Worm (Caenorhabditis elegans): ENCODE measurements around the gene Y57G11C.30.

DNA sequence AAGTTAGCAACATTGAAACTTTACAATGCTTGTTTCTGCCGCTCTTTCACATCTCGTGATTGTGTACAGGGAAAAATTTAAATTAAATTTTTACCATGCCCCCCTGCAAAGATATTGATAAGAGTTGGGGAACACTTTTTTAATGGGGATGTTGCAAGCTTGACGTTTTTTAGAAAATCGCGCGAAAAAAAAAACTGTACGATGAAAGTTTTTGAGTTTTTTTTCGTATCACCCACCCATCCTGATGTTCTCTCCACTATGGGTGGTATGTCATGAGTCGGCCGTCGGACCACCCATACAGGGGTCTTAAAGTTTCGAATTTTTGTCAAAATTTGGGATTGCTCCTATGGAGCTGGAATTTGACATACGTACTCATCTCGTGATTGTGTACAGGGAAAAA, 10.4 kb downstream of the Y57G11C.30 start:
- TF ChIP-seq hnd-1 (tag; optimal IDR thresholded peaks at IDR 0.05) (no peak), ceh-13 (GFP tag; optimal IDR thresholded peaks at IDR 0.05) (no peak), B0310.2 (tag; optimal IDR thresholded peaks at IDR 0.05) (no peak), ama-1 (optimal IDR thresholded peaks at IDR 0.05) (no peak), F13C5.2 (tag; optimal IDR thresholded peaks at IDR 0.05) (no peak), hmg-4 (GFP tag; optimal IDR thresholded peaks at IDR 0.05) (no peak), sea-1 (GFP tag; conservative IDR thresholded peaks at IDR 0.05) (no peak), ceh-36 (tag; optimal IDR thresholded peaks at IDR 0.05) (no peak), aly-1 (tag; optimal IDR thresholded peaks at IDR 0.05) (no peak), ets-7 (tag; optimal IDR thresholded peaks at IDR 0.05) (no peak), tra-4 (tag; optimal IDR thresholded peaks at IDR 0.05) (no peak), pes-1 (GFP tag; IDR thresholded peaks at IDR 0.05) (no peak), flt-1 (GFP tag; IDR thresholded peaks at IDR 0.05) (no peak), hmbx-1 (tag; optimal IDR thresholded peaks at IDR 0.05) (no peak)

All from whole organism, early embryonic.